Worm (Caenorhabditis elegans) whole organism, late embryonic: ENCODE results near the gene end-3.
A peak's percentile ranks its signal among the peaks of the same experiment; 100 is the strongest.

ENCODE experiments used
- C38D4.7 ChIP-seq: fragments of 200-800 bp; sonication (Bioruptor generic); optimal IDR thresholded peaks from 2 replicates; lab custom pipeline; 2018; ENCODE audit warnings: mild to moderate bottlenecking, missing genetic modification characterization, moderate library complexity, missing compliant biosample characterization
- K09A11.1 ChIP-seq: sonication (generic microtip); optimal IDR thresholded peaks from 2 replicates; lab custom pipeline; 2017; ENCODE audit warnings: antibody characterized with exemption, mild to moderate bottlenecking, missing genetic modification characterization, missing compliant biosample characterization; ENCODE audit not compliant: insufficient read depth
- T23F11.4 ChIP-seq: fragments of 200-800 bp; sonication (Bioruptor generic); optimal IDR thresholded peaks from 2 replicates; lab custom pipeline; 2018; ENCODE audit warnings: mild to moderate bottlenecking, missing genetic modification characterization, missing compliant biosample characterization
- ahr-1 ChIP-seq: sonication (generic microtip); optimal IDR thresholded peaks from 2 replicates; lab custom pipeline; 2016; ENCODE audit warnings: missing genetic modification characterization, missing compliant biosample characterization
- ama-1 ChIP-seq: fragments of 150-350 bp; optimal IDR thresholded peaks from 2 replicates; lab custom pipeline; 2014
- ceh-14 ChIP-seq: sonication (generic microtip); optimal IDR thresholded peaks from 2 replicates; lab custom pipeline; 2016; ENCODE audit warnings: missing genotype, missing genetic modification characterization, missing compliant biosample characterization
- ceh-30 ChIP-seq: fragments of 150-350 bp; optimal IDR thresholded peaks from 2 replicates; lab custom pipeline; 2014; ENCODE audit warnings: missing biosample characterization, missing genetic modification characterization
- ceh-31 ChIP-seq: sonication (generic microtip); optimal IDR thresholded peaks from 2 replicates; lab custom pipeline; 2016; ENCODE audit warnings: missing genetic modification characterization, missing compliant biosample characterization
- ceh-45 ChIP-seq: fragments of 200-800 bp; sonication (Bioruptor generic); IDR thresholded peaks from 2 replicates; pipeline ENCODE4 v1.3.6; 2022; ENCODE audit warnings: missing genetic modification reagents, missing genetic modification characterization, missing compliant biosample characterization
- ceh-6 ChIP-seq: fragments of 200-800 bp; sonication (Bioruptor generic); optimal IDR thresholded peaks from 2 replicates; lab custom pipeline; 2018; ENCODE audit warnings: mild to moderate bottlenecking, missing genetic modification characterization, missing compliant biosample characterization
- ceh-9 ChIP-seq: sonication (generic microtip); optimal IDR thresholded peaks from 2 replicates; lab custom pipeline; 2016; ENCODE audit warnings: mild to moderate bottlenecking, missing genetic modification characterization, inconsistent platforms, missing compliant biosample characterization
- eyg-1 ChIP-seq: sonication (generic microtip); optimal IDR thresholded peaks from 2 replicates; lab custom pipeline; 2016; ENCODE audit warnings: missing genotype, missing genetic modification characterization, missing compliant biosample characterization
- fax-1 ChIP-seq: sonication (generic microtip); optimal IDR thresholded peaks from 2 replicates; lab custom pipeline; 2016; ENCODE audit warnings: missing genotype, missing genetic modification characterization, missing compliant biosample characterization
- fkh-6 ChIP-seq: sonication (generic microtip); optimal IDR thresholded peaks from 2 replicates; lab custom pipeline; 2016; ENCODE audit warnings: missing genetic modification characterization, missing compliant biosample characterization
- hlh-13 ChIP-seq: fragments of 200-800 bp; sonication (Bioruptor generic); optimal IDR thresholded peaks from 2 replicates; lab custom pipeline; 2018; ENCODE audit warnings: mild to moderate bottlenecking, missing genetic modification characterization, missing compliant biosample characterization
- hlh-8 ChIP-seq: sonication (generic microtip); optimal IDR thresholded peaks from 2 replicates; lab custom pipeline; 2016; ENCODE audit warnings: missing genotype, missing genetic modification characterization, missing compliant biosample characterization
- lim-6 ChIP-seq: sonication (generic microtip); optimal IDR thresholded peaks from 2 replicates; lab custom pipeline; 2016; ENCODE audit warnings: missing genetic modification characterization, missing compliant biosample characterization
- lin-11 ChIP-seq: fragments of 200-800 bp; sonication (Bioruptor generic); optimal IDR thresholded peaks from 2 replicates; lab custom pipeline; 2018; ENCODE audit warnings: mild to moderate bottlenecking, missing genetic modification characterization, missing compliant biosample characterization
- madf-2 ChIP-seq: sonication (generic microtip); optimal IDR thresholded peaks from 2 replicates; lab custom pipeline; 2017; ENCODE audit warnings: missing genetic modification characterization, missing compliant biosample characterization
- npax-4 ChIP-seq: sonication (generic microtip); optimal IDR thresholded peaks from 2 replicates; lab custom pipeline; 2016; ENCODE audit warnings: missing genetic modification characterization, missing compliant biosample characterization
- pat-9 ChIP-seq: fragments of 200-800 bp; sonication (Bioruptor generic); optimal IDR thresholded peaks from 2 replicates; lab custom pipeline; 2018; ENCODE audit warnings: mild to moderate bottlenecking, missing genetic modification characterization, moderate library complexity, missing compliant biosample characterization
- ref-2 ChIP-seq: sonication (generic microtip); optimal IDR thresholded peaks from 2 replicates; lab custom pipeline; 2016; ENCODE audit warnings: missing genetic modification characterization, missing compliant biosample characterization
- rnt-1 ChIP-seq: sonication (generic microtip); optimal IDR thresholded peaks from 2 replicates; lab custom pipeline; 2016; ENCODE audit warnings: missing genetic modification characterization, missing compliant biosample characterization
- sox-2 ChIP-seq: fragments of 200-800 bp; sonication (Bioruptor generic); IDR thresholded peaks from 2 replicates; pipeline ENCODE4 v1.3.6; 2022; ENCODE audit warnings: missing genetic modification reagents, missing genetic modification characterization, missing compliant biosample characterization
- syd-9 ChIP-seq: sonication (generic microtip); optimal IDR thresholded peaks from 2 replicates; lab custom pipeline; 2016; ENCODE audit warnings: mild to moderate bottlenecking, missing genetic modification characterization, moderate library complexity, missing compliant biosample characterization
- unc-3 ChIP-seq, 2 experiments: fragments of 200-800 bp in 1 of 2; sonication (Bioruptor generic) in 1 of 2; sonication (generic microtip) in 1 of 2; conservative IDR thresholded peaks in 1 of 2; optimal IDR thresholded peaks in 1 of 2; 2 replicates each; pipeline versions ENCODE4 v1.3.6 to Lab custom; 2016 to 2022; ENCODE audit warnings: missing compliant biosample characterization in 2 of 2, missing genetic modification characterization in 2 of 2, missing genetic modification reagents in 1 of 2
- unc-42 ChIP-seq: sonication (generic microtip); optimal IDR thresholded peaks from 2 replicates; lab custom pipeline; 2016; ENCODE audit warnings: missing genotype, missing genetic modification characterization, missing compliant biosample characterization
- unc-55 ChIP-seq: sonication (generic microtip); optimal IDR thresholded peaks from 2 replicates; lab custom pipeline; 2017; ENCODE audit warnings: missing biosample characterization, missing genetic modification reagents, missing genetic modification characterization
- unc-86 ChIP-seq: sonication (generic microtip); optimal IDR thresholded peaks from 2 replicates; lab custom pipeline; 2016; ENCODE audit warnings: missing genetic modification characterization, missing compliant biosample characterization

end-3 gene

DNA sequence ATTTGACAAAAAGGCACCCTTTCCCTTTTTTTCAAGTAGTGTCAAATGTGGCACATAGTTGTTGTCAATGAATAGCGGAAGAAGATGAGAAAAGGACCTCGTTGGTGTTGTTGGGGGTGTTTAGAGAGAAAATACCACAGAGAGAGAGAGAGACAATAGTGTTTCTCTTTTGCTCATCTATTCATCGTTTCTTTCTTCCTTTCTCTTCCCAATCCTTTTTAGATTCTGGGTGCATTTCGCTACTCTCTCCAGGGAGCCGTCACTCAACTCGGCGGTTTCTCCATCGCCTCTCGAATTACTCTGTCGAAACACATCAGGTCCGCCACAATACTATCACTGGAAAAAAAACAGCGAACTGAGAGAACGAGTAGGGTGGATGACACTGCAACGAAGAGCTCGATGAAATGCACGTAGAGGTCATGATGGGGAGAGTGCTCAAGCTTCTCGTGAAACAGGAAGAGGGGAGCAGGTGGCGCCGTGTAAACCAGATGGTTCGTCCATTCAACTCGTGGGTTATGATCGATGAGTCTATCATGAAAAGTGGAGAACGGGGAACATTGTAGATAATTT, 10.8 kb upstream of the end-3 start:
- TF ChIP-seq C38D4.7 (GFP tag; lab: Kevin White, UChicago) (no peak), fax-1 (tag; lab: Kevin White, UChicago) (no peak), unc-42 (tag; lab: Kevin White, UChicago) (peak; percentile 13), rnt-1 (tag; lab: Kevin White, UChicago) (no peak), hlh-8 (tag; lab: Kevin White, UChicago) (peak; percentile 21), ceh-30 (tag; lab: Kevin White, UChicago) (no peak)

DNA sequence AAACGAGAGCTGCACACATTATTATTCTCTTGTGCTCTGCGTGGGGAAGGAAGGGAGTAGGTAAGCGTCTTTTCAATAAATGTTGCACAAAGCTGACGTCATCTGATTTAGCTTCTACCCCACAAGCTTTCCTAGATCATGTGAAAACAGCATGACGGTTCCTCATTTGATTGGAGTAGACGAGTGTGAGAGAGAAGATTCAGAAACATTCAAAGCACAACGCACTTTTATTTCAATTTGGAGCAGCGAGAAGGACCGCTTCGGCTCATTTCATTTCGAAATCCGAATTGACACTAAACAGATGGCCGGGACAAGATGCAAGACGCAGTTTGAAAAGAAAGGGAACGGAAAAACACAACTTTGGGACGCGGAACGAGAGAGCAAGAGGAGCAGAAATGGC, 10.2 kb upstream of the end-3 start:
- peak; percentile 28 for TF ChIP-seq unc-42 (tag; lab: Kevin White, UChicago)
- TF ChIP-seq K09A11.1, result no peak
- TF ChIP-seq, all 69 proteins: peak for 1

DNA sequence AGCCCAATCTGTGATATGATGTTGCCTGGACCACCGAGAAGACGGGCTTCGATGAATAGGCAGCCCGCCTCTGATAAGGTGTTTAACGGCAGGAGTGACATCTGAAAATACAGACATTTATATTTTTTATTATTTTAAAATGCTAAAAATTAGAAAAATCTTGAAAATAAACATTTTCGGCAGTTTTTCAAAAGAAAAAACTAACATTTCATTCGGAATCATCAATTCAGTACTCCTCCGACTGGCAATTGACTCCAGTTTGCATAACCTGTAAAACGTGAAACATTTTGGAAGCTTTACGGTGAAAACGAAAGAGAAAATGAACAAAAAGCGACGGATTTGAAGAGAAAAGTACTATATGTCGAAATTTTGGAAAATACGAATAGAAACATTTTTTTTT, 8.7 kb upstream of the end-3 start, which contains the start of gene ric-7:
Gene ric-7 (minus strand): TSS at position 101 of the 400 bp plus-strand sequence.
- TF ChIP-seq syd-9 (tag; lab: Kevin White, UChicago) (no peak), lim-6 (tag; lab: Kevin White, UChicago) (no peak), fkh-6 (no peak), eyg-1 (tag; lab: Kevin White, UChicago) (no peak), ahr-1 (tag; lab: Kevin White, UChicago) (no peak), ceh-6 (GFP tag; lab: Kevin White, UChicago) (no peak), ceh-45 (GFP tag; lab: Robert Waterston, UW) (no peak), rnt-1 (tag; lab: Kevin White, UChicago) (no peak)

DNA sequence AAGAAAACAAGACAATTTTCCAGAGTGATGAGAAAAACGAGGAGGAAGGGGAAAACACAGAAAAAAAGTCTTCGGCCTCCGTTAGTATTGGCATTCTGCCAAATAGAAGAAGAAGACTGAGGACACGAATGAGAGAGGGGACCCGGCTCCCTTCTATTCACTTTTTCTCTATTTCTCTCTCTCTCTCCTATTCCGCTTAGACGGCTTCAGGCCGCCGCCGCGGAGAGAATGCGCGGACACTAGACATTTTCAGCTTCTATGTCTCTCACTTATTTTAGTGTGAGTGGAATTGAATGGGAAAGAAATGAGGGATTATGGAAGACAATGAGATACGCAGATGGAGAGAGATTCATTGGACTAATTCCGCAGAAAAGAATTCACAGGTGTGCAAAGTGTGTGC, 7.7 kb upstream of the end-3 start:
- TF ChIP-seq madf-2 (tag; lab: Kevin White, UChicago) (no peak), ceh-31 (peak; percentile 35), unc-55 (GFP tag; lab: Kevin White, UChicago) (no peak), eyg-1 (tag; lab: Kevin White, UChicago) (no peak), unc-42 (tag; lab: Kevin White, UChicago) (peak; percentile 20), ama-1 (lab: Kevin White, UChicago) (no peak), pat-9 (no peak)

DNA sequence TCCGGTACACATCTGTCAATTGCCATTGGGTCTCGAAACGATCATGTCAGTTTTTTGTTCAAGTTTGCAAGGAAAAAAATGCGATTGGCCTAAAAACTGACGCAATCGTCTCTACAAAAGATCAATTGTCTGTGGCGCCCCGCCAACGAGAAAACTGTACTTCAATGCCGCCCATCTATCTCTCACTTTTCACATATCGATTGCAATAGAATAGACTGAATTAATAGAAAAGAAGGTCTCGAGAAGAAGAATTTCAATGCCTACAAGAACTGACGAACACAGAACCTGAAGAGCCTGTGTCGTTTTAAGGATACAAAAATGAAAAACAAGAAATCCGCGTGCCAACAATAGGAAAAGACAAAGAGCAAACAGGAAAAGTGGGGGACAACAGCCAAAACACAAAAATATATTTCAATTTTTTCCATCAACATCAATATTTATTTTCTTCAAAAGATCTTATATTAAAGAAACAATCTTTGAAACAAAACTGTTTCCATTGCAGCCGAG, 6.1 kb upstream of the end-3 start:
- TF ChIP-seq ceh-6 (GFP tag; lab: Kevin White, UChicago) (no peak), unc-86 (tag; lab: Kevin White, UChicago) (no peak), unc-3 (GFP tag; conservative IDR thresholded peaks at IDR 0.05; lab: Robert Waterston, UW) (no peak), unc-3 (tag; optimal IDR thresholded peaks at IDR 0.05; lab: Kevin White, UChicago) (no peak), lin-11 (tag; lab: Kevin White, UChicago) (no peak), npax-4 (tag; lab: Kevin White, UChicago) (no peak), ceh-9 (tag; lab: Kevin White, UChicago) (no peak), ahr-1 (tag; lab: Kevin White, UChicago) (no peak), lim-6 (tag; lab: Kevin White, UChicago) (no peak), T23F11.4 (GFP tag; lab: Kevin White, UChicago) (no peak), sox-2 (GFP tag; lab: Robert Waterston, UW) (no peak), hlh-13 (GFP tag; lab: Kevin White, UChicago) (no peak)

DNA sequence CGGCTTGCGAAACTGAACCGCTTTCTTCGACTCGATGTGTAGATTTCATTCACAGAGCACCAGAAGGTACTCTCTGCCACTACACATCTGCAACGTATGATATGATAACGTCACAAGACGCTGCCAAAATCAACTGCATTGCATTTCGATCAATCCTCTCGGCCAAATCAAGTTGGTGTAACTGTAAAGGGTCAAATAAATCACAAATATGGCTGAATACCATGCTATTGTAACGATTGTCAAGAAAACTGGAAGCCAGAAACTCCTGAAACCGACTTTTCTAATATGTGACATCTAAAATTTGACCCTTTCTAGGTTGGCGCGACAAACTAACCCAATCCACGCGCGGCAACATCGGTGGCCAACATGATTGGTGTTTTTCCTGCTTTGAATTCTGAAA, 4.5 kb upstream of the end-3 start:
- TF ChIP-seq ceh-14 (no peak), ref-2 (tag; lab: Kevin White, UChicago) (no peak)
